Worm (Caenorhabditis elegans) whole organism, young adult: ENCODE measurements around the gene fbxa-153.
A peak's percentile ranks its signal among the peaks of the same experiment; 100 is the strongest.
"Not testable (repeated sequence)": the region's sequence is repeated elsewhere in the genome, so short reads cannot be mapped to it uniquely, and the experiment has no call there.

Experiments used
- B0336.3 ChIP-seq: fragments of 200-800 bp; sonication (Bioruptor generic); IDR thresholded peaks from 2 replicates; pipeline ENCODE4 v1.3.6; 2022; ENCODE audit warnings: missing genetic modification characterization, missing compliant biosample characterization
- F22D6.2 ChIP-seq: sonication (generic microtip); optimal IDR thresholded peaks from 2 replicates; lab custom pipeline; 2016; ENCODE audit warnings: mild to moderate bottlenecking, missing genetic modification characterization, missing compliant biosample characterization
- F23B12.7 ChIP-seq: sonication (generic microtip); optimal IDR thresholded peaks from 2 replicates; lab custom pipeline; 2017; ENCODE audit warnings: missing genetic modification characterization, mild to moderate bottlenecking, missing compliant biosample characterization, antibody characterized with exemption, moderate library complexity; ENCODE audit not compliant: insufficient read depth
- F33H1.4 ChIP-seq: fragments of 200-800 bp; sonication (Bioruptor generic); IDR thresholded peaks from 2 replicates; pipeline ENCODE4 v1.3.6; 2022; ENCODE audit warnings: missing genetic modification reagents, missing genetic modification characterization, missing compliant biosample characterization
- F37B4.10 ChIP-seq: fragments of 200-800 bp; sonication (Bioruptor generic); IDR thresholded peaks from 2 replicates; pipeline ENCODE4 v1.3.6; 2022; ENCODE audit warnings: missing genetic modification characterization, missing compliant biosample characterization
- F39B2.1 ChIP-seq: fragments of 200-800 bp; sonication (Bioruptor generic); IDR thresholded peaks from 2 replicates; pipeline ENCODE4 v1.3.6; 2022; ENCODE audit warnings: missing genetic modification reagents, missing genetic modification characterization, missing compliant biosample characterization
- F57A8.1 ChIP-seq: fragments of 200-800 bp; sonication (Bioruptor generic); optimal IDR thresholded peaks from 2 replicates; lab custom pipeline; 2018; ENCODE audit warnings: mild to moderate bottlenecking, missing genetic modification characterization, moderate library complexity, missing compliant biosample characterization
- K11D2.4 ChIP-seq: fragments of 200-800 bp; sonication (Bioruptor generic); IDR thresholded peaks from 2 replicates; pipeline ENCODE4 v1.3.6; 2022; ENCODE audit warnings: missing genetic modification reagents, missing genetic modification characterization, missing compliant biosample characterization
- Y56A3A.18 ChIP-seq: fragments of 200-800 bp; sonication (Bioruptor generic); IDR thresholded peaks from 2 replicates; pipeline ENCODE4 v1.3.6; 2022; ENCODE audit warnings: missing genetic modification reagents, missing genetic modification characterization, missing compliant biosample characterization
- Y79H2A.3 ChIP-seq: fragments of 200-800 bp; sonication (Bioruptor generic); conservative IDR thresholded peaks from 2 replicates; pipeline ENCODE4 v1.3.6; 2022; ENCODE audit warnings: missing genetic modification reagents, missing genetic modification characterization, missing compliant biosample characterization
- ZK185.1 ChIP-seq: sonication (generic microtip); optimal IDR thresholded peaks from 2 replicates; lab custom pipeline; 2016; ENCODE audit warnings: mild to moderate bottlenecking, missing genetic modification characterization, missing compliant biosample characterization; ENCODE audit not compliant: poor library complexity, severe bottlenecking
- akir-1 ChIP-seq: fragments of 200-800 bp; sonication (Bioruptor generic); optimal IDR thresholded peaks from 2 replicates; lab custom pipeline; 2018; ENCODE audit warnings: mild to moderate bottlenecking, missing genetic modification characterization, moderate library complexity, missing compliant biosample characterization
- bed-1 ChIP-seq: fragments of 200-800 bp; sonication (Bioruptor generic); IDR thresholded peaks from 2 replicates; pipeline ENCODE4 v1.3.6; 2022; ENCODE audit warnings: missing genetic modification reagents, missing genetic modification characterization, missing compliant biosample characterization
- ceh-100 ChIP-seq: fragments of 200-800 bp; sonication (Bioruptor generic); IDR thresholded peaks from 2 replicates; pipeline ENCODE4 v1.3.6; 2022; ENCODE audit warnings: missing genetic modification reagents, missing genetic modification characterization, missing compliant biosample characterization
- ceh-79 ChIP-seq: sonication (generic microtip); optimal IDR thresholded peaks from 2 replicates; lab custom pipeline; 2017; ENCODE audit warnings: mild to moderate bottlenecking, missing genetic modification characterization, missing compliant biosample characterization
- ceh-91 ChIP-seq: fragments of 200-800 bp; sonication (Bioruptor generic); IDR thresholded peaks from 2 replicates; pipeline ENCODE4 v1.3.6; 2022; ENCODE audit warnings: missing genetic modification reagents, missing genetic modification characterization, missing compliant biosample characterization
- die-1 ChIP-seq: sonication (generic microtip); optimal IDR thresholded peaks from 2 replicates; lab custom pipeline; 2016; ENCODE audit warnings: missing genotype, mild to moderate bottlenecking, missing genetic modification characterization, missing compliant biosample characterization
- dox-1 ChIP-seq: fragments of 200-800 bp; sonication (Bioruptor generic); IDR thresholded peaks from 2 replicates; pipeline ENCODE4 v1.3.6; 2022; ENCODE audit warnings: missing genetic modification reagents, missing genetic modification characterization, missing compliant biosample characterization
- efl-1 ChIP-seq: fragments of 150-350 bp; optimal IDR thresholded peaks from 2 replicates; lab custom pipeline; 2014; ENCODE audit warnings: missing biosample characterization, missing genetic modification reagents, missing genetic modification characterization
- egl-18 ChIP-seq: fragments of 200-800 bp; sonication (Bioruptor generic); IDR thresholded peaks from 2 replicates; pipeline ENCODE4 v1.3.6; 2022; ENCODE audit warnings: missing genetic modification reagents, missing genetic modification characterization, missing compliant biosample characterization
- egrh-3 ChIP-seq: fragments of 200-800 bp; sonication (Bioruptor generic); IDR thresholded peaks from 2 replicates; pipeline ENCODE4 v1.3.6; 2022; ENCODE audit warnings: missing genetic modification reagents, missing genetic modification characterization, missing compliant biosample characterization
- ekl-4 ChIP-seq: fragments of 200-800 bp; sonication (Bioruptor generic); IDR thresholded peaks from 2 replicates; pipeline ENCODE4 v1.3.6; 2022; ENCODE audit warnings: missing genetic modification reagents, missing genetic modification characterization, missing compliant biosample characterization
- ets-4 ChIP-seq: fragments of 200-800 bp; sonication (Bioruptor generic); optimal IDR thresholded peaks from 2 replicates; lab custom pipeline; 2018; ENCODE audit warnings: mild to moderate bottlenecking, missing genetic modification characterization, missing compliant biosample characterization
- him-1 ChIP-seq: sonication (generic microtip); optimal IDR thresholded peaks from 2 replicates; lab custom pipeline; 2016; ENCODE audit warnings: missing genotype, missing genetic modification reagents, missing genetic modification characterization, missing compliant biosample characterization
- hmg-20 ChIP-seq: fragments of 200-800 bp; sonication (Bioruptor generic); IDR thresholded peaks from 2 replicates; pipeline ENCODE4 v1.3.6; 2022; ENCODE audit warnings: missing genetic modification reagents, missing genetic modification characterization, missing compliant biosample characterization
- hsf-1 ChIP-seq: fragments of 200-800 bp; sonication (Bioruptor generic); IDR thresholded peaks from 2 replicates; pipeline ENCODE4 v1.3.6; 2022; ENCODE audit warnings: missing genetic modification reagents, missing genetic modification characterization, missing compliant biosample characterization
- lag-1 ChIP-seq: fragments of 200-800 bp; sonication (Bioruptor generic); IDR thresholded peaks from 2 replicates; pipeline ENCODE4 v1.3.6; 2022; ENCODE audit warnings: missing genetic modification reagents, missing genetic modification characterization, missing compliant biosample characterization
- let-607 ChIP-seq, 2 experiments: fragments of 200-800 bp in 1 of 2; sonication (Bioruptor generic) in 1 of 2; sonication (generic microtip) in 1 of 2; optimal IDR thresholded peaks; 2 replicates each; lab custom pipeline; 2016 to 2018; ENCODE audit warnings: mild to moderate bottlenecking in 2 of 2, missing compliant biosample characterization in 2 of 2, missing genetic modification characterization in 2 of 2, moderate library complexity in 2 of 2, missing genotype in 1 of 2
- lsl-1 ChIP-seq: fragments of 200-800 bp; sonication (Bioruptor generic); optimal IDR thresholded peaks from 2 replicates; lab custom pipeline; 2018; ENCODE audit warnings: mild to moderate bottlenecking, missing genetic modification characterization, moderate library complexity, missing compliant biosample characterization
- madf-10 ChIP-seq: sonication (generic microtip); optimal IDR thresholded peaks from 2 replicates; lab custom pipeline; 2016; ENCODE audit warnings: mild to moderate bottlenecking, missing genetic modification characterization, missing compliant biosample characterization
- mcd-1 ChIP-seq: fragments of 200-800 bp; sonication (Bioruptor generic); IDR thresholded peaks from 2 replicates; pipeline ENCODE4 v1.3.6; 2022; ENCODE audit warnings: missing genetic modification reagents, missing genetic modification characterization, missing compliant biosample characterization
- nfyb-1 ChIP-seq: fragments of 200-800 bp; sonication (Bioruptor generic); IDR thresholded peaks from 2 replicates; pipeline ENCODE4 v1.3.6; 2022; ENCODE audit warnings: missing genetic modification reagents, missing genetic modification characterization, missing compliant biosample characterization
- nhr-179 ChIP-seq: sonication (generic microtip); optimal IDR thresholded peaks from 2 replicates; lab custom pipeline; 2016; ENCODE audit warnings: mild to moderate bottlenecking, missing genetic modification characterization, missing compliant biosample characterization
- nhr-80 ChIP-seq: sonication (generic microtip); optimal IDR thresholded peaks from 2 replicates; lab custom pipeline; 2016; ENCODE audit warnings: missing genetic modification characterization, missing compliant biosample characterization
- snpc-4 ChIP-seq, 5 experiments: fragments of 150-350 bp in 1 of 5; sonication (generic microtip) in 4 of 5; optimal IDR thresholded peaks; 2 replicates each; lab custom pipeline; 2014 to 2018; ENCODE audit warnings: missing genetic modification characterization in 5 of 5, missing biosample characterization in 3 of 5, antibody characterized with exemption in 2 of 5, mild to moderate bottlenecking in 2 of 5, missing compliant biosample characterization in 2 of 5, missing genotype in 2 of 5, moderate library complexity in 2 of 5, missing genetic modification reagents in 1 of 5
- tbp1 ChIP-seq: fragments of 200-800 bp; sonication (Bioruptor generic); optimal IDR thresholded peaks from 2 replicates; lab custom pipeline; 2018; ENCODE audit warnings: mild to moderate bottlenecking, missing genetic modification characterization, missing compliant biosample characterization
- tlf-1 ChIP-seq: fragments of 200-800 bp; sonication (Bioruptor generic); optimal IDR thresholded peaks from 2 replicates; lab custom pipeline; 2018; ENCODE audit warnings: mild to moderate bottlenecking, missing genetic modification characterization, missing compliant biosample characterization
- ztf-26 ChIP-seq: sonication (generic microtip); optimal IDR thresholded peaks from 2 replicates; lab custom pipeline; 2017; ENCODE audit warnings: missing genetic modification characterization, missing compliant biosample characterization

Gene fbxa-153

ce11 chrV:15612886-15613285 lies 2.7 kb upstream of the fbxa-153 start, which contains the start of gene str-263:
str-263 (plus strand) TSS chrV:15613186.
- TF ChIP-seq lag-1 (GFP tag; lab: Robert Waterston, UW) (no peak), ceh-91 (no peak)

DNA sequence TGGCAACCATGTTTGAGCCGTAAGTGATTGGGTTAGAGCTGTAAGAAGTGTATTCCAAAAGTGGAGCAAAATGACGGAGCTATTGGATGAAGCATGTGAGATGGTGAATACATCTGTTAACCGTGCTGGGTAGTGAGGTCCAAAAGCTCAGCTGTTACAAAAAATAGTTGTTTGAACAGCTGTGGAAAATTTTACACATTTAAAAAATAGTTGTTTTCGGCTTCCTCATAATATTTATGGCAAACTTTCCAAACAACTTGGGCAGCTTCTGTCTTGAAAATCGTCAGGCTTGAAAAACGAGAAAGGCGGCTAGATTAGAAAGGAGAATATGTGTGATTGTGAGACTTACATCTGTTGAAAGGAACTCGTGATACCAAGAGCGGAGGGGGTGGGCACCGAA lies 5.1 kb downstream of the fbxa-153 start, which contains the start of gene fbxa-154:
TSS of gene fbxa-154 (minus strand) at position 101 of the 400 bp plus-strand sequence.
- no peak for TF ChIP-seq let-607 (tag; optimal IDR thresholded peaks at IDR 0.05; lab: Kevin White, UChicago)
- no peak for TF ChIP-seq Y56A3A.18 (GFP tag; lab: Robert Waterston, UW)

DNA sequence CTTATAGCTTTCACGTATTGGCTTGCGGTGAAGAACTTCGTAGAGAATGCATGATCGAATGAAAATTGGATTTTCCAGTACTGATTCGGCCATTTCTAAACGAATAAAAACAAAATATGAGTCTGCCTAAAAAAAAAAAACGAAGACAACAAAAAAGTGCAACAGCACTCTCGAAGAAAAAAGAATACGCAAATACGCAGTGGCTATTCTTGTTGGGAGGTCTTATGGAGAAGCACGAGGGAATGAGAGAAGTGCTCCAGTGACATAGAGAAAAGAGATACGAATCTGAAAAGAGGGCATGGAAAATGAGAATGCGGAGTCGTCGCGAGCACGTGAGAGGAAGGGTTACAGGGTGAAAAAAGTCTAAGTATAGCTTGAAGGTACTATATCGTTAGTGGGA lies 7.9 kb downstream of the fbxa-153 start, which contains the start of gene fbxa-152:
TSS of gene fbxa-152 (minus strand) at position 101 of the 400 bp plus-strand sequence.
- TF ChIP-seq bed-1 (GFP tag; lab: Robert Waterston, UW) (no peak), efl-1 (GFP tag; lab: Kevin White, UChicago) (no peak), lsl-1 (GFP tag; lab: Kevin White, UChicago) (no peak), nhr-179 (tag; lab: Kevin White, UChicago) (no peak), him-1 (tag; lab: Kevin White, UChicago) (no peak), dox-1 (GFP tag; lab: Robert Waterston, UW) (no peak), F23B12.7 (no peak), F39B2.1 (GFP tag; lab: Robert Waterston, UW) (no peak), nfyb-1 (GFP tag; lab: Robert Waterston, UW) (no peak), die-1 (tag; lab: Kevin White, UChicago) (no peak), ztf-26 (no peak), tlf-1 (GFP tag; lab: Kevin White, UChicago) (no peak), nhr-80 (tag; lab: Kevin White, UChicago) (no peak)

- TF ChIP-seq ets-4; F57A8.1 (GFP tag; lab: Kevin White, UChicago); F37B4.10 (GFP tag; lab: Robert Waterston, UW): not testable (repeated sequence)
Measured at ce11 chrV:15599762-15600161, 10.4 kb downstream of the fbxa-153 start, which contains the start of gene B0391.14. B0391.14 (minus strand) TSS chrV:15599862.

DNA sequence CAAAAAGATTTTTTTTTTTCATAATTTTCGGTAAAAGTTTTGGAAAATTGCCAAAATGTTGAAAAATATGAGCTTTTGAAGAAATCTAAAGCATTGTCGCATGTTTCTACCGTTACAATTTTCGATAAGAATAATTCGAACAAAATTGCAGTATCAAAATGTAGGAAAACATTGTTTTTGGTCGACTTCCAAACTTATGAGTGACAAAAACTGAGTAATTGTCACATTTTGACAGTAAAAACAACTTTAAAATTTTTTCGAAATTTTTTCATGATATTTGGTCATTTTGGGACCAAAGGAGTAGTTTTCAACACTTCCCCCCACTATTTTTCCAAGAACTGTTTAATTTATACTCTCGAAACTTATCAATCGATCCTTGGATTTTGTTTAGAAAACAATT lies 15.6 kb downstream of the fbxa-153 start, which contains the start of gene fbxa-139:
TSS of gene fbxa-139 (minus strand) at position 101 of the 400 bp plus-strand sequence.
- TF ChIP-seq ceh-79 (tag; lab: Kevin White, UChicago) (no peak), efl-1 (GFP tag; lab: Kevin White, UChicago) (no peak)

ce11 chrV:15590183-15590667 lies 20.0 kb downstream of the fbxa-153 start, which contains the start of gene F28F8.7:
F28F8.7 (minus strand) TSS chrV:15590617.
- TF ChIP-seq akir-1 (GFP tag; lab: Kevin White, UChicago) (peak; percentile 18), snpc-4 (tag; optimal IDR thresholded peaks at IDR 0.05; lab: Kevin White, UChicago) (peak in 2 of 4 experiments; percentile 63 to 82), F33H1.4 (peak; percentile 71), K11D2.4 (GFP tag; lab: Robert Waterston, UW) (peak; percentile 91), madf-10 (tag; lab: Kevin White, UChicago) (peak; percentile 68), tbp1 (peak; percentile 47), Y79H2A.3 (peak; percentile 45), F37B4.10 (GFP tag; lab: Robert Waterston, UW) (0 out of 2 replicates have a peak, but pooled peaks have one; percentile 31), ekl-4 (peak; percentile 51; the same call in 1 of the 2 replicates), egl-18 (GFP tag; lab: Robert Waterston, UW) (0 out of 2 replicates have a peak, but pooled peaks have one; percentile 25), mcd-1 (peak; percentile 93), hmg-20 (GFP tag; lab: Robert Waterston, UW) (peak; percentile 44; the same call in 1 of the 2 replicates), ZK185.1 (tag; lab: Kevin White, UChicago) (peak; percentile 61), ceh-100 (peak; percentile 79), B0336.3 (GFP tag; lab: Robert Waterston, UW) (peak; percentile 77; the same call in 1 of the 2 replicates), hsf-1 (GFP tag; lab: Robert Waterston, UW) (peak; percentile 65), egrh-3 (0 out of 2 replicates have a peak, but pooled peaks have one; percentile 15), F22D6.2 (tag; lab: Kevin White, UChicago) (peak; percentile 55)
- not testable (repeated sequence) for TF ChIP-seq snpc-4 (GFP tag; optimal IDR thresholded peaks at IDR 0.05; lab: Kevin White, UChicago)
